Worm (Caenorhabditis elegans) whole organism, L4/young adult: ENCODE data around the gene W04E12.7.
"Not testable (repeated sequence)": the region's sequence is repeated elsewhere in the genome, so short reads cannot be mapped to it uniquely, and the experiment has no call there.

Experiments used
- W03F9.2 ChIP-seq: fragments of 150-350 bp; optimal IDR thresholded peaks from 2 replicates; lab custom pipeline; 2014; ENCODE audit warnings: missing biosample characterization, missing genetic modification characterization
- dao-5 ChIP-seq: sonication (generic microtip); optimal IDR thresholded peaks from 2 replicates; lab custom pipeline; 2016; ENCODE audit warnings: missing genotype, missing genetic modification characterization, moderate library complexity, missing compliant biosample characterization
- him-1 ChIP-seq: sonication (generic microtip); optimal IDR thresholded peaks from 2 replicates; lab custom pipeline; 2016; ENCODE audit warnings: missing genotype, missing genetic modification reagents, missing genetic modification characterization, missing compliant biosample characterization

Gene W04E12.7

ce11 chrV:19717933-19718332 is 19.4 kb downstream of the W04E12.7 start:
- TF ChIP-seq dao-5 (tag; lab: Kevin White, UChicago): no peak
- no peak for TF ChIP-seq him-1 (tag; lab: Kevin White, UChicago)
- TF ChIP-seq W03F9.2 (tag; lab: Kevin White, UChicago): no peak

- TF ChIP-seq dao-5 (tag; lab: Kevin White, UChicago) (no peak), W03F9.2 (tag; lab: Kevin White, UChicago) (no peak), him-1 (tag; lab: Kevin White, UChicago) (no peak)
These were observed 21.5 kb downstream of the W04E12.7 start, which contains the start of gene Y43F8C.17 for ce11 chrV:19715847-19716246. Y43F8C.17 (plus strand) TSS chrV:19716147.

ce11 chrV:19715419-19715818 is 21.9 kb downstream of the W04E12.7 start, which contains the start of gene Y43F8C.16:
Y43F8C.16 (minus strand) TSS chrV:19715519.
- TF ChIP-seq W03F9.2 (tag; lab: Kevin White, UChicago) (no peak), him-1 (tag; lab: Kevin White, UChicago) (no peak), dao-5 (tag; lab: Kevin White, UChicago) (no peak)

ce11 chrV:19711646-19712045 is 25.7 kb downstream of the W04E12.7 start, which contains the start of gene Y43F8C.23:
Y43F8C.23 (minus strand) TSS chrV:19711746.
- TF ChIP-seq W03F9.2, dao-5, him-1 (tag; lab: Kevin White, UChicago): not testable (repeated sequence)

ce11 chrV:19710514-19710913 is 26.8 kb downstream of the W04E12.7 start, which contains the start of gene Y43F8C.15:
Y43F8C.15 (minus strand) TSS chrV:19710614.
- TF ChIP-seq dao-5, him-1, W03F9.2 (tag; lab: Kevin White, UChicago): not testable (repeated sequence)

- TF ChIP-seq W03F9.2 (tag; lab: Kevin White, UChicago): no peak
- no peak for TF ChIP-seq him-1 (tag; lab: Kevin White, UChicago)
- no peak for TF ChIP-seq dao-5 (tag; lab: Kevin White, UChicago)
These were observed 28.5 kb downstream of the W04E12.7 start, which contains the start of gene srv-3 for ce11 chrV:19708849-19709248. srv-3 (minus strand) TSS chrV:19708949.

- no peak for TF ChIP-seq W03F9.2 (tag; lab: Kevin White, UChicago)
- TF ChIP-seq him-1 (tag; lab: Kevin White, UChicago): no peak
- no peak for TF ChIP-seq dao-5 (tag; lab: Kevin White, UChicago)
These were observed 39.8 kb downstream of the W04E12.7 start, which contains the start of the genes Y43F8C.13 and ani-3 for ce11 chrV:19697348-19698172. Y43F8C.13 (minus strand) TSS chrV:19697398. ani-3 (plus strand) TSS chrV:19697732.

- no peak for TF ChIP-seq him-1 (tag; lab: Kevin White, UChicago)
- TF ChIP-seq W03F9.2 (tag; lab: Kevin White, UChicago): no peak
- no peak for TF ChIP-seq dao-5 (tag; lab: Kevin White, UChicago)
These were observed 45.4 kb downstream of the W04E12.7 start for ce11 chrV:19691954-19692353.

- TF ChIP-seq him-1 (tag; lab: Kevin White, UChicago) (no peak), dao-5 (tag; lab: Kevin White, UChicago) (no peak), W03F9.2 (tag; lab: Kevin White, UChicago) (no peak)
These were observed 46.0 kb downstream of the W04E12.7 start for ce11 chrV:19691271-19691886.
